Worm (Caenorhabditis elegans) whole organism, young adult: ENCODE data around the gene ckb-3.

Experiments
- B0019.2 ChIP-seq: fragments of 200-800 bp; sonication (Bioruptor generic); conservative IDR thresholded peaks from 2 replicates; pipeline ENCODE4 v1.3.6; 2022; ENCODE audit warnings: missing genetic modification reagents, missing genetic modification characterization, missing compliant biosample characterization
- B0336.3 ChIP-seq: fragments of 200-800 bp; sonication (Bioruptor generic); IDR thresholded peaks from 2 replicates; pipeline ENCODE4 v1.3.6; 2022; ENCODE audit warnings: missing genetic modification characterization, missing compliant biosample characterization
- C06A6.2 ChIP-seq: fragments of 200-800 bp; sonication (Bioruptor generic); conservative IDR thresholded peaks from 2 replicates; pipeline ENCODE4 v1.3.6; 2022; ENCODE audit warnings: missing genetic modification characterization, missing compliant biosample characterization
- F23B12.7 ChIP-seq: sonication (generic microtip); optimal IDR thresholded peaks from 2 replicates; lab custom pipeline; 2017; ENCODE audit warnings: missing genetic modification characterization, mild to moderate bottlenecking, missing compliant biosample characterization, antibody characterized with exemption, moderate library complexity; ENCODE audit not compliant: insufficient read depth
- F33H1.4 ChIP-seq: fragments of 200-800 bp; sonication (Bioruptor generic); IDR thresholded peaks from 2 replicates; pipeline ENCODE4 v1.3.6; 2022; ENCODE audit warnings: missing genetic modification reagents, missing genetic modification characterization, missing compliant biosample characterization
- F52B5.7 ChIP-seq: sonication (generic microtip); optimal IDR thresholded peaks from 2 replicates; lab custom pipeline; 2016; ENCODE audit warnings: mild to moderate bottlenecking, missing genetic modification characterization, missing compliant biosample characterization
- F55B11.4 ChIP-seq: sonication (generic microtip); optimal IDR thresholded peaks from 2 replicates; lab custom pipeline; 2016; ENCODE audit warnings: missing compliant biosample characterization, missing genetic modification characterization, borderline replicate concordance; ENCODE audit not compliant: insufficient read depth
- F57C9.4 ChIP-seq: sonication (generic microtip); optimal IDR thresholded peaks from 2 replicates; lab custom pipeline; 2017; ENCODE audit warnings: mild to moderate bottlenecking, missing genetic modification characterization, missing compliant biosample characterization
- Y56A3A.18 ChIP-seq: fragments of 200-800 bp; sonication (Bioruptor generic); IDR thresholded peaks from 2 replicates; pipeline ENCODE4 v1.3.6; 2022; ENCODE audit warnings: missing genetic modification reagents, missing genetic modification characterization, missing compliant biosample characterization
- Y67H2A.10 ChIP-seq: fragments of 200-800 bp; sonication (Bioruptor generic); conservative IDR thresholded peaks from 2 replicates; pipeline ENCODE4 v1.3.6; 2022; ENCODE audit warnings: missing genetic modification reagents, missing genetic modification characterization, missing compliant biosample characterization
- akir-1 ChIP-seq: fragments of 200-800 bp; sonication (Bioruptor generic); optimal IDR thresholded peaks from 2 replicates; lab custom pipeline; 2018; ENCODE audit warnings: mild to moderate bottlenecking, missing genetic modification characterization, moderate library complexity, missing compliant biosample characterization
- aptf-2 ChIP-seq: fragments of 200-800 bp; sonication (Bioruptor generic); conservative IDR thresholded peaks from 2 replicates; pipeline ENCODE4 v1.3.6; 2022; ENCODE audit warnings: missing genetic modification reagents, missing genetic modification characterization, missing compliant biosample characterization
- athp-1 ChIP-seq: sonication (generic microtip); optimal IDR thresholded peaks from 2 replicates; lab custom pipeline; 2017; ENCODE audit warnings: mild to moderate bottlenecking, missing genetic modification characterization, missing compliant biosample characterization
- attf-3 ChIP-seq: fragments of 200-800 bp; sonication (Bioruptor generic); conservative IDR thresholded peaks from 2 replicates; pipeline ENCODE4 v1.3.6; 2022; ENCODE audit warnings: missing genetic modification reagents, missing genetic modification characterization, missing compliant biosample characterization
- attf-5 ChIP-seq: fragments of 200-800 bp; sonication (Bioruptor generic); optimal IDR thresholded peaks from 2 replicates; lab custom pipeline; 2018; ENCODE audit warnings: mild to moderate bottlenecking, missing genetic modification characterization, missing compliant biosample characterization
- attf-6 ChIP-seq: fragments of 200-800 bp; sonication (Bioruptor generic); IDR thresholded peaks from 2 replicates; pipeline ENCODE4 v1.3.6; 2022; ENCODE audit warnings: missing genetic modification reagents, missing genetic modification characterization, missing compliant biosample characterization
- bed-2 ChIP-seq: fragments of 200-800 bp; sonication (Bioruptor generic); IDR thresholded peaks from 2 replicates; pipeline ENCODE4 v1.3.6; 2022; ENCODE audit warnings: missing genetic modification reagents, missing genetic modification characterization, missing compliant biosample characterization
- ccch-3 ChIP-seq: fragments of 200-800 bp; sonication (Bioruptor generic); optimal IDR thresholded peaks from 2 replicates; lab custom pipeline; 2018; ENCODE audit warnings: mild to moderate bottlenecking, missing genetic modification characterization, missing compliant biosample characterization
- cebp-1 ChIP-seq, 2 experiments: fragments of 200-800 bp in 1 of 2; sonication (Bioruptor generic) in 1 of 2; sonication (generic microtip) in 1 of 2; IDR thresholded peaks in 1 of 2; optimal IDR thresholded peaks in 1 of 2; 2 replicates each; pipeline versions ENCODE4 v1.3.6 to Lab custom; 2017 to 2022; ENCODE audit warnings: missing compliant biosample characterization in 2 of 2, missing genetic modification characterization in 2 of 2, mild to moderate bottlenecking in 1 of 2, missing genetic modification reagents in 1 of 2, moderate library complexity in 1 of 2
- dox-1 ChIP-seq: fragments of 200-800 bp; sonication (Bioruptor generic); IDR thresholded peaks from 2 replicates; pipeline ENCODE4 v1.3.6; 2022; ENCODE audit warnings: missing genetic modification reagents, missing genetic modification characterization, missing compliant biosample characterization
- dpff-1 ChIP-seq: sonication (generic microtip); optimal IDR thresholded peaks from 2 replicates; lab custom pipeline; 2017; ENCODE audit warnings: mild to moderate bottlenecking, missing genetic modification characterization, missing compliant biosample characterization
- him-1 ChIP-seq: sonication (generic microtip); optimal IDR thresholded peaks from 2 replicates; lab custom pipeline; 2016; ENCODE audit warnings: missing genotype, missing genetic modification reagents, missing genetic modification characterization, missing compliant biosample characterization
- hmg-1.2 ChIP-seq: fragments of 200-800 bp; sonication (Bioruptor generic); IDR thresholded peaks from 2 replicates; pipeline ENCODE4 v1.3.6; 2022; ENCODE audit warnings: missing genetic modification reagents, missing genetic modification characterization, missing compliant biosample characterization
- lin-40 ChIP-seq: sonication (generic microtip); optimal IDR thresholded peaks from 2 replicates; lab custom pipeline; 2016; ENCODE audit warnings: missing genetic modification characterization, mild to moderate bottlenecking, missing compliant biosample characterization, missing genotype, missing genetic modification reagents
- lin-54 ChIP-seq: fragments of 200-800 bp; sonication (Bioruptor generic); optimal IDR thresholded peaks from 2 replicates; lab custom pipeline; 2018; ENCODE audit warnings: mild to moderate bottlenecking, missing genetic modification characterization, missing compliant biosample characterization
- lsl-1 ChIP-seq: fragments of 200-800 bp; sonication (Bioruptor generic); optimal IDR thresholded peaks from 2 replicates; lab custom pipeline; 2018; ENCODE audit warnings: mild to moderate bottlenecking, missing genetic modification characterization, moderate library complexity, missing compliant biosample characterization
- madf-10 ChIP-seq: sonication (generic microtip); optimal IDR thresholded peaks from 2 replicates; lab custom pipeline; 2016; ENCODE audit warnings: mild to moderate bottlenecking, missing genetic modification characterization, missing compliant biosample characterization
- madf-6 ChIP-seq: fragments of 200-800 bp; sonication (Bioruptor generic); IDR thresholded peaks from 2 replicates; pipeline ENCODE4 v1.3.6; 2022; ENCODE audit warnings: missing genetic modification reagents, missing genetic modification characterization, missing compliant biosample characterization
- mcd-1 ChIP-seq: fragments of 200-800 bp; sonication (Bioruptor generic); IDR thresholded peaks from 2 replicates; pipeline ENCODE4 v1.3.6; 2022; ENCODE audit warnings: missing genetic modification reagents, missing genetic modification characterization, missing compliant biosample characterization
- mxl-1 ChIP-seq: sonication (generic microtip); optimal IDR thresholded peaks from 2 replicates; lab custom pipeline; 2016; ENCODE audit warnings: missing genetic modification characterization, missing compliant biosample characterization
- nhr-120 ChIP-seq: fragments of 200-800 bp; sonication (Bioruptor generic); IDR thresholded peaks from 2 replicates; pipeline ENCODE4 v1.3.6; 2022; ENCODE audit warnings: missing genetic modification characterization, missing compliant biosample characterization
- nhr-80 ChIP-seq: sonication (generic microtip); optimal IDR thresholded peaks from 2 replicates; lab custom pipeline; 2016; ENCODE audit warnings: missing genetic modification characterization, missing compliant biosample characterization
- pbrm-1 ChIP-seq: fragments of 200-800 bp; sonication (Bioruptor generic); IDR thresholded peaks from 2 replicates; pipeline ENCODE4 v1.3.6; 2022; ENCODE audit warnings: missing genetic modification reagents, missing genetic modification characterization, missing compliant biosample characterization
- rcor-1 ChIP-seq: fragments of 200-800 bp; sonication (Bioruptor generic); IDR thresholded peaks from 2 replicates; pipeline ENCODE4 v1.3.6; 2022; ENCODE audit warnings: missing genetic modification reagents, missing genetic modification characterization, missing compliant biosample characterization
- rpc-1 ChIP-seq, 2 experiments: fragments of 150-350 bp in 1 of 2; sonication (generic microtip) in 1 of 2; optimal IDR thresholded peaks; 2 replicates each; lab custom pipeline; 2014 to 2018; ENCODE audit warnings: missing biosample characterization in 1 of 2, missing genetic modification characterization in 1 of 2, missing genetic modification reagents in 1 of 2, missing genotype in 1 of 2
- snpc-3.4 ChIP-seq: sonication (generic microtip); optimal IDR thresholded peaks from 2 replicates; lab custom pipeline; 2017; ENCODE audit warnings: missing genetic modification characterization, mild to moderate bottlenecking, missing compliant biosample characterization, antibody characterized with exemption, moderate library complexity, missing genotype, missing genetic modification reagents
- snpc-4 ChIP-seq, 5 experiments: fragments of 150-350 bp in 1 of 5; sonication (generic microtip) in 4 of 5; optimal IDR thresholded peaks; 2 replicates each; lab custom pipeline; 2014 to 2018; ENCODE audit warnings: missing genetic modification characterization in 5 of 5, missing biosample characterization in 3 of 5, antibody characterized with exemption in 2 of 5, mild to moderate bottlenecking in 2 of 5, missing compliant biosample characterization in 2 of 5, missing genotype in 2 of 5, moderate library complexity in 2 of 5, missing genetic modification reagents in 1 of 5
- sptf-2 ChIP-seq: fragments of 200-800 bp; sonication (Bioruptor generic); optimal IDR thresholded peaks from 2 replicates; lab custom pipeline; 2018; ENCODE audit warnings: mild to moderate bottlenecking, missing genetic modification characterization, missing compliant biosample characterization
- tbp1 ChIP-seq: fragments of 200-800 bp; sonication (Bioruptor generic); optimal IDR thresholded peaks from 2 replicates; lab custom pipeline; 2018; ENCODE audit warnings: mild to moderate bottlenecking, missing genetic modification characterization, missing compliant biosample characterization
- xnd-1 ChIP-seq: sonication (generic microtip); optimal IDR thresholded peaks from 2 replicates; lab custom pipeline; 2016; ENCODE audit warnings: missing genotype, missing genetic modification reagents, missing genetic modification characterization, missing compliant biosample characterization
- ztf-26 ChIP-seq: sonication (generic microtip); optimal IDR thresholded peaks from 2 replicates; lab custom pipeline; 2017; ENCODE audit warnings: missing genetic modification characterization, missing compliant biosample characterization

Gene ckb-3

ce11 chrIII:4407144-4407543, 36.5 kb downstream of the ckb-3 start, which contains the start of gene prdx-3:
prdx-3 (plus strand) TSS chrIII:4407444.
- TF ChIP-seq lin-40 (tag; lab: Kevin White, UChicago) (no peak), bed-2 (GFP tag; lab: Robert Waterston, UW) (no peak), ztf-26 (no peak), Y67H2A.10 (GFP tag; lab: Robert Waterston, UW) (no peak), him-1 (no peak), lsl-1 (no peak), dpff-1 (tag; lab: Kevin White, UChicago) (no peak), B0336.3 (GFP tag; lab: Robert Waterston, UW) (no peak), F52B5.7 (no peak)
- TF ChIP-seq, all 124 proteins: peak for 0

ce11 chrIII:4408251-4408650, 37.6 kb downstream of the ckb-3 start, which contains the start of gene gpch-1:
gpch-1 (plus strand) TSS chrIII:4408551.
- TF ChIP-seq attf-3 = no peak
- TF ChIP-seq F57C9.4 (tag; lab: Kevin White, UChicago) = no peak
- no peak for TF ChIP-seq rcor-1
- TF ChIP-seq F33H1.4 = no peak
- no peak for TF ChIP-seq F55B11.4 (tag; lab: Kevin White, UChicago)
- no peak for TF ChIP-seq mxl-1 (tag; lab: Kevin White, UChicago)
- no peak for TF ChIP-seq nhr-120 (GFP tag; lab: Robert Waterston, UW)
- no peak for TF ChIP-seq hmg-1.2 (GFP tag; lab: Robert Waterston, UW)
- TF ChIP-seq snpc-3.4 (tag; lab: Kevin White, UChicago) = no peak
- TF ChIP-seq B0019.2 (GFP tag; lab: Robert Waterston, UW) = no peak
- no peak for TF ChIP-seq Y56A3A.18 (GFP tag; lab: Robert Waterston, UW)
- no peak for TF ChIP-seq madf-10 (tag; lab: Kevin White, UChicago)

ce11 chrIII:4412108-4413009, 41.7 kb downstream of the ckb-3 start:
- no peak for TF ChIP-seq F33H1.4
- TF ChIP-seq hmg-1.2 (GFP tag; lab: Robert Waterston, UW) = peak; percentile 45; the same call in 1 of the 2 replicates
- TF ChIP-seq rpc-1 (optimal IDR thresholded peaks at IDR 0.05; lab: Kevin White, UChicago) = no peak
- no peak for TF ChIP-seq rpc-1 (tag; optimal IDR thresholded peaks at IDR 0.05; lab: Kevin White, UChicago)
- TF ChIP-seq ccch-3 = no peak
- no peak for TF ChIP-seq pbrm-1
- peak; percentile 90 for TF ChIP-seq B0019.2 (GFP tag; lab: Robert Waterston, UW)
- peak; percentile 72 for TF ChIP-seq lsl-1
- TF ChIP-seq madf-6 = peak; percentile 48; the same call in 1 of the 2 replicates
- TF ChIP-seq attf-6 (GFP tag; lab: Robert Waterston, UW) = no peak
- peak; percentile 38 for TF ChIP-seq attf-5 (GFP tag; lab: Kevin White, UChicago)
- TF ChIP-seq snpc-3.4 (tag; lab: Kevin White, UChicago) = peak; percentile 55
- TF ChIP-seq lin-40 (tag; lab: Kevin White, UChicago) = peak; percentile 10
- TF ChIP-seq mcd-1 (GFP tag; lab: Robert Waterston, UW) = no peak
- peak; percentile 30 for TF ChIP-seq tbp1 (GFP tag; lab: Kevin White, UChicago)
- no peak for TF ChIP-seq cebp-1 (GFP tag; IDR thresholded peaks at IDR 0.05; lab: Robert Waterston, UW)
- peak; percentile 45 for TF ChIP-seq cebp-1 (tag; optimal IDR thresholded peaks at IDR 0.05; lab: Kevin White, UChicago)
- TF ChIP-seq lin-54 (GFP tag; lab: Kevin White, UChicago) = peak; percentile 23
- TF ChIP-seq F23B12.7 (tag; lab: Kevin White, UChicago) = peak; percentile 21
- no peak for TF ChIP-seq athp-1
- TF ChIP-seq aptf-2 = no peak
- TF ChIP-seq akir-1 (GFP tag; lab: Kevin White, UChicago) = no peak
- TF ChIP-seq him-1 = peak; percentile 40
- peak; percentile 33 for TF ChIP-seq nhr-80
- no peak for TF ChIP-seq dox-1 (GFP tag; lab: Robert Waterston, UW)
- peak; percentile 45 for TF ChIP-seq xnd-1 (tag; lab: Kevin White, UChicago)
- no peak for TF ChIP-seq sptf-2
- no peak for TF ChIP-seq snpc-4 (GFP tag; optimal IDR thresholded peaks at IDR 0.05; lab: Kevin White, UChicago)
- peak in 2 of 4 experiments; percentile 3 to 6 for TF ChIP-seq snpc-4 (tag; optimal IDR thresholded peaks at IDR 0.05; lab: Kevin White, UChicago)
- no peak for TF ChIP-seq C06A6.2
